Fruit fly (Drosophila melanogaster): ENCODE data around the gene TpnC73F.

The TpnC73F gene

dm6 chr3L:17003251-17004171, 42.4 kb upstream of the TpnC73F start:
- TF ChIP-seq CG11902 (GFP tag; optimal IDR thresholded peaks at IDR 0.05) (no peak), fkh (GFP tag; optimal IDR thresholded peaks at IDR 0.05) (peak; percentile 96), svp (GFP tag) (peak; percentile 69), CG4318 (GFP tag; optimal IDR thresholded peaks at IDR 0.05) (no peak), fd85E (GFP tag; optimal IDR thresholded peaks at IDR 0.05) (no peak), CG3919 (GFP tag; optimal IDR thresholded peaks at IDR 0.05) (no peak), vri (GFP tag; optimal IDR thresholded peaks at IDR 0.05) (peak; percentile 47)

dm6 chr3L:17004218-17004759, 41.6 kb upstream of the TpnC73F start:
- TF ChIP-seq Sox14 (GFP tag; optimal IDR thresholded peaks at IDR 0.05), result peak; percentile 92
- TF ChIP-seq CG6163 (GFP tag; IDR thresholded peaks at IDR 0.05), result peak; percentile 84
- TF ChIP-seq esn (GFP tag; optimal IDR thresholded peaks at IDR 0.05), result peak; percentile 89
- peak; percentile 92 for TF ChIP-seq ss (GFP tag; optimal IDR thresholded peaks at IDR 0.05)
- TF ChIP-seq dac (GFP tag; optimal IDR thresholded peaks at IDR 0.05), result peak; percentile 79
- TF ChIP-seq CG11762 (GFP tag; optimal IDR thresholded peaks at IDR 0.05; ENCODE audit: insufficient read depth), result peak; percentile 87
- peak; percentile 80 for TF ChIP-seq CG8319 (GFP tag; optimal IDR thresholded peaks at IDR 0.05)
- TF ChIP-seq CG34406 (GFP tag; optimal IDR thresholded peaks at IDR 0.05), result peak; percentile 88
- peak; percentile 93 for TF ChIP-seq CG15336 (GFP tag; IDR thresholded peaks at IDR 0.05)
- peak; percentile 88 for TF ChIP-seq topi (GFP tag; optimal IDR thresholded peaks at IDR 0.05)
- peak; percentile 81 for TF ChIP-seq CG6276 (GFP tag; optimal IDR thresholded peaks at IDR 0.05)
- peak; percentile 86 for TF ChIP-seq Hr39 (GFP tag; optimal IDR thresholded peaks at IDR 0.05)
- peak; percentile 85 for TF ChIP-seq Gug (GFP tag; IDR thresholded peaks at IDR 0.05)
- TF ChIP-seq vri (GFP tag; optimal IDR thresholded peaks at IDR 0.05), result no peak
- peak; percentile 87 for TF ChIP-seq cyc (GFP tag; optimal IDR thresholded peaks at IDR 0.05)
- TF ChIP-seq Eip93F (GFP tag; optimal IDR thresholded peaks at IDR 0.05), result no peak
- TF ChIP-seq CG11294 (GFP tag; IDR thresholded peaks at IDR 0.05), result peak; percentile 73; the same call in 1 of the 2 replicates
- peak; percentile 93 for TF ChIP-seq acj6 (GFP tag; optimal IDR thresholded peaks at IDR 0.05)
- TF ChIP-seq eg (GFP tag; IDR thresholded peaks at IDR 0.05), result peak; percentile 82
- TF ChIP-seq CG8119 (GFP tag; IDR thresholded peaks at IDR 0.05), result peak; percentile 92
- TF ChIP-seq CG4318 (GFP tag; optimal IDR thresholded peaks at IDR 0.05), result peak; percentile 83
- TF ChIP-seq CG3919 (GFP tag; optimal IDR thresholded peaks at IDR 0.05), result peak; percentile 92
- TF ChIP-seq CG6792 (GFP tag; optimal IDR thresholded peaks at IDR 0.05), result peak; percentile 91
- TF ChIP-seq svp (GFP tag), result peak; percentile 92
- peak; percentile 83 for TF ChIP-seq CG16779 (tag; optimal IDR thresholded peaks at IDR 0.05)
- TF ChIP-seq pdm3 (GFP tag; optimal IDR thresholded peaks at IDR 0.05), result peak; percentile 93
- peak; percentile 38 for TF ChIP-seq Hr38 (GFP tag; optimal IDR thresholded peaks at IDR 0.05)
- TF ChIP-seq Eip75B (GFP tag; optimal IDR thresholded peaks at IDR 0.05), result peak; percentile 95
- peak; percentile 85 for TF ChIP-seq Smox (GFP tag; optimal IDR thresholded peaks at IDR 0.05)
- no peak for TF ChIP-seq CG6854 (GFP tag; optimal IDR thresholded peaks at IDR 0.05)
- peak; percentile 84 for TF ChIP-seq CG31627 (GFP tag; optimal IDR thresholded peaks at IDR 0.05)
- TF ChIP-seq CG11902 (GFP tag; optimal IDR thresholded peaks at IDR 0.05), result peak; percentile 85
- TF ChIP-seq CG32006 (GFP tag; optimal IDR thresholded peaks at IDR 0.05), result peak; percentile 95
- TF ChIP-seq Blimp-1 (GFP tag; optimal IDR thresholded peaks at IDR 0.05), result peak; percentile 47
- peak; percentile 95 for TF ChIP-seq Ets96B (tag; optimal IDR thresholded peaks at IDR 0.05)
- TF ChIP-seq CG3032 (tag; optimal IDR thresholded peaks at IDR 0.05), result peak; percentile 93
- peak; percentile 98 for TF ChIP-seq Eip78C (GFP tag)
- TF ChIP-seq OdsH (GFP tag; optimal IDR thresholded peaks at IDR 0.05), result peak; percentile 92
- TF ChIP-seq CG1621 (tag; optimal IDR thresholded peaks at IDR 0.05), result peak; percentile 93
- peak; percentile 92 for TF ChIP-seq fd59A (GFP tag; optimal IDR thresholded peaks at IDR 0.05)
- peak; percentile 86 for TF ChIP-seq CG9139 (GFP tag; optimal IDR thresholded peaks at IDR 0.05)
- TF ChIP-seq CG8632 (GFP tag; optimal IDR thresholded peaks at IDR 0.05), result peak; percentile 92
- TF ChIP-seq spab (GFP tag; optimal IDR thresholded peaks at IDR 0.05), result peak; percentile 91
- peak; percentile 90 for TF ChIP-seq net (GFP tag; optimal IDR thresholded peaks at IDR 0.05)
- peak; percentile 89 for TF ChIP-seq lz (GFP tag; optimal IDR thresholded peaks at IDR 0.05)

All from whole organism, prepupa.